Worm (Caenorhabditis elegans) whole organism, L2 larva: ENCODE data around the gene rfk-1.

Source experiments
- blmp-1 ChIP-seq: sonication (generic microtip); optimal IDR thresholded peaks from 2 replicates; lab custom pipeline; 2017; ENCODE audit warnings: missing genetic modification characterization, mild to moderate bottlenecking, missing compliant biosample characterization, antibody characterized with exemption, moderate library complexity; ENCODE audit not compliant: insufficient read depth
- ceh-82 ChIP-seq: fragments of 150-350 bp; optimal IDR thresholded peaks from 2 replicates; lab custom pipeline; 2014; ENCODE audit warnings: missing biosample characterization, missing genetic modification characterization
- egl-27 ChIP-seq: sonication (generic microtip); optimal IDR thresholded peaks from 3 replicates; lab custom pipeline; 2017; ENCODE audit warnings: missing biosample characterization, missing genetic modification reagents, missing genetic modification characterization
- lin-39 ChIP-seq: fragments of 150-350 bp; optimal IDR thresholded peaks from 2 replicates; lab custom pipeline; 2014; ENCODE audit warnings: missing biosample characterization, missing genetic modification reagents, missing genetic modification characterization
- mab-5 ChIP-seq: fragments of 150-350 bp; optimal IDR thresholded peaks from 2 replicates; lab custom pipeline; 2014; ENCODE audit warnings: missing biosample characterization, missing genetic modification characterization
- unc-55 ChIP-seq: fragments of 150-350 bp; sonication (generic microtip); optimal IDR thresholded peaks from 3 replicates; lab custom pipeline; 2014; ENCODE audit warnings: missing biosample characterization, missing genetic modification reagents, missing genetic modification characterization
- unc-62 ChIP-seq: fragments of 150-350 bp; optimal IDR thresholded peaks from 2 replicates; lab custom pipeline; 2014; ENCODE audit warnings: missing biosample characterization, missing genetic modification reagents, missing genetic modification characterization
- zag-1 ChIP-seq: fragments of 150-350 bp; optimal IDR thresholded peaks from 2 replicates; lab custom pipeline; 2014; ENCODE audit warnings: missing biosample characterization, missing genetic modification characterization

DNA sequence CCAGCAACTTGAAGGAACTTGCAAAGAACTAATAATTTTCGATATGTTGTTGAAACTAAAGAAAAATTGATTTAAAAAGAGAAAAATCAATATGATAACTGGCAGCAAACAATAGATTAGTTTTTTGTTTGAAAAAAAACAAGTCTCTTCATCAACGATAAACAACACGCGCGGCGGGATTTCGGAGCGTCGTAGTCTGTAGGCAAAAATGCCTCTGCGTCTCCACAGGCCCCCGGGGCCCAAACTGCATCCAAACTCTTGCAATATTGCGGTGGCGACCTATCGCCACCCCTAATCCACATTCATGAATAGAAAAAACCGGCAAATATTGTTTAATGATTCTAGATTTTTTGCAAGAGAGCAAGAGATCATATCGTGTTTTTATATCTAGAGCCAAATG is 15.9 kb upstream of the rfk-1 start:
- no peak for TF ChIP-seq zag-1
- TF ChIP-seq egl-27, result no peak
- no peak for TF ChIP-seq lin-39 (tag; lab: Kevin White, UChicago)
- no peak for TF ChIP-seq ceh-82 (tag; lab: Kevin White, UChicago)
- no peak for TF ChIP-seq blmp-1
- no peak for TF ChIP-seq mab-5 (tag; lab: Kevin White, UChicago)
- peak; percentile 47 for TF ChIP-seq unc-55 (GFP tag; lab: Kevin White, UChicago)
- TF ChIP-seq unc-62 (GFP tag; lab: Kevin White, UChicago), result no peak
